Worm (Caenorhabditis elegans) whole organism, midembryonic: Measurements from ENCODE around the gene clec-181.

ENCODE experiments used
- T22C8.4 ChIP-seq: fragments of 200-800 bp; sonication (Bioruptor generic); IDR thresholded peaks from 2 replicates; pipeline ENCODE4 v1.3.6; 2022; ENCODE audit warnings: missing genetic modification characterization, missing compliant biosample characterization
- cog-1 ChIP-seq: sonication (generic microtip); optimal IDR thresholded peaks from 2 replicates; lab custom pipeline; 2016; ENCODE audit warnings: missing genetic modification characterization, missing compliant biosample characterization
- flt-1 ChIP-seq: fragments of 200-800 bp; sonication (Bioruptor generic); IDR thresholded peaks from 2 replicates; pipeline ENCODE4 v1.3.6; 2022; ENCODE audit warnings: missing genetic modification characterization, missing compliant biosample characterization
- klf-2 ChIP-seq: fragments of 200-800 bp; sonication (Bioruptor generic); conservative IDR thresholded peaks from 2 replicates; pipeline ENCODE4 v1.3.6; 2022; ENCODE audit warnings: missing genetic modification reagents, missing genetic modification characterization, missing compliant biosample characterization
- med-1 ChIP-seq: sonication (generic microtip); optimal IDR thresholded peaks from 2 replicates; lab custom pipeline; 2017; ENCODE audit warnings: missing genetic modification characterization, mild to moderate bottlenecking, missing compliant biosample characterization, antibody characterized with exemption, missing genetic modification reagents; ENCODE audit not compliant: insufficient read depth
- ref-1 ChIP-seq: fragments of 200-800 bp; sonication (Bioruptor generic); conservative IDR thresholded peaks from 2 replicates; pipeline ENCODE4 v1.3.6; 2022; ENCODE audit warnings: missing genetic modification reagents, missing genetic modification characterization, missing compliant biosample characterization
- tab-1 ChIP-seq: fragments of 200-800 bp; sonication (Bioruptor generic); IDR thresholded peaks from 2 replicates; pipeline ENCODE4 v1.3.6; 2022; ENCODE audit warnings: missing genetic modification characterization, missing compliant biosample characterization
- ztf-23 ChIP-seq: fragments of 200-800 bp; sonication (Bioruptor generic); IDR thresholded peaks from 2 replicates; pipeline ENCODE4 v1.3.6; 2022; ENCODE audit warnings: missing genetic modification reagents, missing genetic modification characterization, missing compliant biosample characterization
- ztf-29 ChIP-seq: fragments of 200-800 bp; sonication (Bioruptor generic); IDR thresholded peaks from 2 replicates; pipeline ENCODE4 v1.3.6; 2022; ENCODE audit warnings: missing genetic modification reagents, missing genetic modification characterization, missing compliant biosample characterization

Gene clec-181

DNA sequence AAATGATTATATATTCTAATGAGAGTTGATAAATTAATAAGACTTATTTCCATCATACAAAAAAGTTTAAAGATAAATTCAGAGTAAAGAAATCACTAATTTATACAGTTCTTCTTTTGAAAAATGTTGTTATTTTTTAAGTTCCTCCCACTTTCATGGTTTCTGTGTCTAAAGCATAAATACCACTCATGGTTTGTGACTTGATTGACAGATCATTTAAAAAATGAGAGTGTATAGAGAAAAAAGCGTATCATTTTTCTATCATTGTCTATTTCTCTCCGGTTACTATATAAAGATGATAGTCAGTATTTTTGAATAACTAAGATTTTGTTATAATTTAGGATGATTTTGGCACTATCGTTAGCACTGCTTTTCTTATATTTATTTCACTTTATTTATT is 18.8 kb downstream of the clec-181 start, which contains the start of gene cyp-33E3:
cyp-33E3 (plus strand) TSS at position 316 of the 400 bp plus-strand sequence.
- TF ChIP-seq ztf-29 (GFP tag; lab: Robert Waterston, UW) (no peak), ztf-23 (GFP tag; lab: Robert Waterston, UW) (no peak), flt-1 (GFP tag; lab: Robert Waterston, UW) (no peak), tab-1 (GFP tag; lab: Robert Waterston, UW) (no peak), T22C8.4 (GFP tag; lab: Robert Waterston, UW) (no peak), cog-1 (tag; lab: Kevin White, UChicago) (no peak), ref-1 (GFP tag; lab: Robert Waterston, UW) (no peak), klf-2 (GFP tag; lab: Robert Waterston, UW) (no peak), med-1 (GFP tag; lab: Kevin White, UChicago) (no peak)

DNA sequence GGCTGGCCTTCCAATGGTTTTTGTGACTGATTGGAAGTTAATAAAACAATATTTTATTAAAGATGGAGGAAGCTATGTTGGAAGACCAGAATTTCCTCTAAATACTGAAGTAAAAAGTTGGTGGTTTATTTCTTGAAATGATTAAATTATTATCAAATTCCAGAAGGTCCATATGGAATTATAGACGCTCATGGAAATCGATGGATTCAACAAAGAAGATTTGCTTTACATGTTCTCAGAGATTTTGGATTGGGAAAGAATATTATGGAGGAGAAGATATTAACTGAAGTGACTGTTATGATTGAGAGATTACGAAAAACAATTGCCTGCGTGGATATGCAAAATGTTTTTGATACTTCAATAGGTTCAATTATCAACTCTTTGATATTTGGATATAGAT is 19.4 kb downstream of the clec-181 start:
- TF ChIP-seq klf-2 (GFP tag; lab: Robert Waterston, UW), result no peak
- TF ChIP-seq T22C8.4 (GFP tag; lab: Robert Waterston, UW), result no peak
- TF ChIP-seq cog-1 (tag; lab: Kevin White, UChicago), result no peak
- no peak for TF ChIP-seq ztf-29 (GFP tag; lab: Robert Waterston, UW)
- no peak for TF ChIP-seq ztf-23 (GFP tag; lab: Robert Waterston, UW)
- no peak for TF ChIP-seq ref-1 (GFP tag; lab: Robert Waterston, UW)
- no peak for TF ChIP-seq tab-1 (GFP tag; lab: Robert Waterston, UW)
- no peak for TF ChIP-seq flt-1 (GFP tag; lab: Robert Waterston, UW)
- no peak for TF ChIP-seq med-1 (GFP tag; lab: Kevin White, UChicago)

- no peak for TF ChIP-seq flt-1 (GFP tag; lab: Robert Waterston, UW)
- no peak for TF ChIP-seq med-1 (GFP tag; lab: Kevin White, UChicago)
- no peak for TF ChIP-seq tab-1 (GFP tag; lab: Robert Waterston, UW)
- no peak for TF ChIP-seq ztf-23 (GFP tag; lab: Robert Waterston, UW)
- TF ChIP-seq ref-1 (GFP tag; lab: Robert Waterston, UW), result no peak
- TF ChIP-seq cog-1 (tag; lab: Kevin White, UChicago), result no peak
- TF ChIP-seq ztf-29 (GFP tag; lab: Robert Waterston, UW), result no peak
- TF ChIP-seq T22C8.4 (GFP tag; lab: Robert Waterston, UW), result no peak
Observed at ce11 chrIV:8617047-8617446, 21.2 kb downstream of the clec-181 start, which contains the start of the genes F42A9.7 and F42A9.3. TSS of gene F42A9.7 (minus strand) at chrIV:8617147. TSS of gene F42A9.3 (plus strand) at chrIV:8617260.

DNA sequence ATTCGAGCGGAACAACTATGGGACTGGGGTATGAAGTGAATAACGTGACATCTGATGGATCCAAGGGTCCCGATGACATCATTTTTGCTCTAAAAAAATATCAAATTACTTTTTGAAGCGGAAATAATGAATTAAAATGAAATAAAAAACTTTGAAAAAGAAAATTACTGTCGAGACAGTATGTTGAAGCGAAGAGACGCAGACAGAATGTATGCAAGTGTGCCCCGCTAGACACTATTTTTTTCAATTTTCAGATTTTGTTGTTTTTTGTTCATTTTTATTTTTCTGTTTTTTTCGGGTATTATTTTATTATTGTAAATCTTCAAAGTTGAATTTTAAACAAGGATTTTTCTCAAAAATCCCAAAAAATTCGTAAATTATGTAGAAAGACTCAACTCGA is 22.8 kb downstream of the clec-181 start, which contains the start of gene F42A9.8:
F42A9.8 (minus strand) TSS at position 88 of the 400 bp plus-strand sequence.
- TF ChIP-seq T22C8.4 (GFP tag; lab: Robert Waterston, UW) (no peak), ztf-29 (GFP tag; lab: Robert Waterston, UW) (no peak), ztf-23 (GFP tag; lab: Robert Waterston, UW) (no peak)

- TF ChIP-seq tab-1 (GFP tag; lab: Robert Waterston, UW) (no peak), flt-1 (GFP tag; lab: Robert Waterston, UW) (no peak), ztf-29 (GFP tag; lab: Robert Waterston, UW) (no peak), T22C8.4 (GFP tag; lab: Robert Waterston, UW) (no peak), med-1 (GFP tag; lab: Kevin White, UChicago) (no peak), cog-1 (tag; lab: Kevin White, UChicago) (peak; percentile 43), klf-2 (GFP tag; lab: Robert Waterston, UW) (no peak)
Observed at ce11 chrIV:8620102-8620733, 24.4 kb downstream of the clec-181 start, which contains the start of gene lin-49. TSS of gene lin-49 (plus strand) at chrIV:8620683.

DNA sequence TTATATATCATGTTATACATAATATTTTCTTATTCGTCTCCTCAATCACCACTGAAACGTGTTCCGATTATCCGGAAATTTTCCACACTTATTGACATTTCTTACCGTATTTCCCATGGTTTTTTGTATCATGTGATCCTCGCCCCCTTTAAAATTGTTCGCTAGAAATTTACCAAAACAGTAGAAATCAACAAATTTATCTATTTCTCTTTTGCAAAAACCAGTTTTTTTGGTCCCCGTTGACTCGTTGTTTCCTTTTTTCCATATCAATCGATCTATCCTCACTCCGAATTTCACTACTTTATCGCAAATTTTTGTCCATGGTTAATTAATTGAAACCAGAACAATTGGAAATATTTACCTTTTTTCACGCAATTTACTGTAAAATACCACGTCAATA is 29.9 kb downstream of the clec-181 start:
- TF ChIP-seq ref-1 (GFP tag; lab: Robert Waterston, UW), result no peak
- no peak for TF ChIP-seq ztf-29 (GFP tag; lab: Robert Waterston, UW)
- no peak for TF ChIP-seq cog-1 (tag; lab: Kevin White, UChicago)
- TF ChIP-seq tab-1 (GFP tag; lab: Robert Waterston, UW), result no peak
- TF ChIP-seq ztf-23 (GFP tag; lab: Robert Waterston, UW), result no peak
- no peak for TF ChIP-seq klf-2 (GFP tag; lab: Robert Waterston, UW)
- TF ChIP-seq flt-1 (GFP tag; lab: Robert Waterston, UW), result no peak

- no peak for TF ChIP-seq cog-1 (tag; lab: Kevin White, UChicago)
- TF ChIP-seq ztf-23 (GFP tag; lab: Robert Waterston, UW), result no peak
- no peak for TF ChIP-seq ztf-29 (GFP tag; lab: Robert Waterston, UW)
- no peak for TF ChIP-seq ref-1 (GFP tag; lab: Robert Waterston, UW)
- no peak for TF ChIP-seq klf-2 (GFP tag; lab: Robert Waterston, UW)
- no peak for TF ChIP-seq flt-1 (GFP tag; lab: Robert Waterston, UW)
- no peak for TF ChIP-seq med-1 (GFP tag; lab: Kevin White, UChicago)
- no peak for TF ChIP-seq T22C8.4 (GFP tag; lab: Robert Waterston, UW)
- TF ChIP-seq tab-1 (GFP tag; lab: Robert Waterston, UW), result no peak
Observed at ce11 chrIV:8626294-8626693, 30.4 kb downstream of the clec-181 start.

DNA sequence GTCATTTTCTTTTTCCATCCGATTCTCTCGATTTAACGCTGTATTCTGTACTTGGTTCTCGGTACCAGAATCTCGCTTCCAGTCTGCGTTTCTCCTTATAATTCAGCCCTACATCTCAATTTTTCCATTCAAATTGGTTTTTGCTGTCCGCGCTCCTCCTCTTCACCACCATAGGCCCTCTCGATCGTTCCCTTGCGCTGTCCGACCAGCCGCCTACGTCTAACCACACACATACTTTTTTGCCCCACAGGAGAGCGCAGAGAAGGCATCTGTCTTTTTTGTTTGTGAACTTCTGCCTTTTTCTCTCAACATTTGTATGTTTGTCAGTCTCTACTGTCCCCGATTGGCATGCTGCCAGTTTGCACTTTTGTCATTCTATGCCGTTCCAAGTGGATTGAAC is 31.5 kb downstream of the clec-181 start, which contains the start of gene F42A9.11:
F42A9.11 (plus strand) TSS at position 310 of the 400 bp plus-strand sequence.
- TF ChIP-seq T22C8.4 (GFP tag; lab: Robert Waterston, UW) (no peak), ztf-23 (GFP tag; lab: Robert Waterston, UW) (no peak), ztf-29 (GFP tag; lab: Robert Waterston, UW) (no peak), med-1 (GFP tag; lab: Kevin White, UChicago) (no peak), cog-1 (tag; lab: Kevin White, UChicago) (no peak), flt-1 (GFP tag; lab: Robert Waterston, UW) (no peak), klf-2 (GFP tag; lab: Robert Waterston, UW) (no peak), tab-1 (GFP tag; lab: Robert Waterston, UW) (no peak), ref-1 (GFP tag; lab: Robert Waterston, UW) (no peak)
